Fruit fly (Drosophila melanogaster) Kc167 (cell line): Measurements from ENCODE around the gene CG14367.

Experiments used
- Myc ChIP-seq: fragments of >200 bp; optimal IDR thresholded peaks from 2 replicates; lab custom pipeline; 2017; ENCODE audit warnings: missing external identifiers
- insv ChIP-seq: fragments of >200 bp; optimal IDR thresholded peaks from 3 replicates; lab custom pipeline; 2018; ENCODE audit warnings: missing external identifiers

DNA sequence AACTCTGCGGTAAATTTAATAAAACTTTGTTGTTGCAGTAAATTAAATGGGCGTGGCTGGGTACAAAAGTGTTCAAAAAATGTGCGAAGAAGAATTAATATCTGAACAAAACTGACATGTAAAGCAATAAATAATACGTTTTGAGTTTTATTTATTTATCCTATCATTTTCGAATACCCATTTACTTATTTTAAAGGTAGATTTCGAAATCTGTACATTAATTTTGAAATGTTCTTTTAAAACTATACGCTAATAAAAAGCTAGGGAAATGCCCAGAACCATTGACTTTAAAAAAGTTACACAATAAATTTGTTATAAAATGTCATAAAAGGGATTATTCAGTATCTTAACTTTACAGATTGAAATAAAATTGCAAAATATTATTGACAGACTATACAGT lies 17.9 kb downstream of the CG14367 start, which contains the start of the genes primo-1 and primo-2:
- TF ChIP-seq insv (lab: Kevin White, UChicago), result no peak
- no peak for TF ChIP-seq Myc
